Fruit fly (Drosophila melanogaster): ENCODE measurements around the gene Obp22a.
A peak's percentile ranks its signal among the peaks of the same experiment; 100 is the strongest.

Gene Obp22a

dm6 chr2L:2010335-2011061 is 18.5 kb upstream of the Obp22a start (continued):
- TF ChIP-seq cad (GFP tag; optimal IDR thresholded peaks at IDR 0.05) (no peak), lmd (GFP tag; IDR thresholded peaks at IDR 0.05) (no peak), NfI (GFP tag; optimal IDR thresholded peaks at IDR 0.05) (no peak), Kr (GFP tag; optimal IDR thresholded peaks at IDR 0.05) (no peak), usp (GFP tag; optimal IDR thresholded peaks at IDR 0.05) (no peak), CG42726 (GFP tag; IDR thresholded peaks at IDR 0.05; ENCODE audit: partially characterized antibody) (peak; percentile 92), amos (GFP tag; IDR thresholded peaks at IDR 0.05; ENCODE audit: partially characterized antibody) (peak; percentile 85), Bgb (GFP tag; IDR thresholded peaks at IDR 0.05; ENCODE audit: partially characterized antibody) (peak; percentile 73; the same call in 1 of the 2 replicates), ro (GFP tag; IDR thresholded peaks at IDR 0.05) (no peak), vnd (GFP tag; IDR thresholded peaks at IDR 0.05; ENCODE audit: partially characterized antibody) (peak; percentile 60; the same call in 2 of the 3 replicates), slbo (GFP tag; IDR thresholded peaks at IDR 0.05) (no peak), CG15073 (GFP tag; optimal IDR thresholded peaks at IDR 0.05) (no peak), CG8478 (optimal IDR thresholded peaks at IDR 0.05) (no peak), HLH4C (GFP tag; IDR thresholded peaks at IDR 0.05; ENCODE audit: partially characterized antibody) (peak; percentile 76), CG14050 (GFP tag; IDR thresholded peaks at IDR 0.05) (no peak), CG34224 (GFP tag; IDR thresholded peaks at IDR 0.05; ENCODE audit: partially characterized antibody) (peak; percentile 56; the same call in 2 of the 3 replicates), CG14860 (GFP tag; IDR thresholded peaks at IDR 0.05; ENCODE audit: partially characterized antibody) (peak; percentile 81), unc-4 (GFP tag; IDR thresholded peaks at IDR 0.05; ENCODE audit: partially characterized antibody) (peak; percentile 22; the same call in 1 of the 2 replicates), tna (GFP tag; IDR thresholded peaks at IDR 0.05; ENCODE audit: partially characterized antibody) (peak; percentile 71; the same call in 1 of the 2 replicates), CG6175 (GFP tag; IDR thresholded peaks at IDR 0.05) (no peak), vvl (GFP tag; IDR thresholded peaks at IDR 0.05) (0 out of 2 replicates have a peak, but pooled peaks have one; percentile 17), knrl (GFP tag; IDR thresholded peaks at IDR 0.05; ENCODE audit: partially characterized antibody) (peak; percentile 55), Opbp (GFP tag; IDR thresholded peaks at IDR 0.05; ENCODE audit: partially characterized antibody) (peak; percentile 85; the same call in 2 of the 3 replicates), Med (GFP tag) (peak; percentile 7), Doc3 (GFP tag; IDR thresholded peaks at IDR 0.05; ENCODE audit: partially characterized antibody) (0 out of 3 replicates have a peak, but pooled peaks have one; percentile 27), ac (GFP tag; optimal IDR thresholded peaks at IDR 0.05) (no peak), tap (tag; optimal IDR thresholded peaks at IDR 0.05) (peak; percentile 25), CG10462 (GFP tag; optimal IDR thresholded peaks at IDR 0.05) (no peak), seq (GFP tag; IDR thresholded peaks at IDR 0.05) (no peak), CG17802 (tag; optimal IDR thresholded peaks at IDR 0.05) (no peak), hkb (optimal IDR thresholded peaks at IDR 0.05) (no peak), hkb (GFP tag; IDR thresholded peaks at IDR 0.05) (0 out of 2 replicates have a peak, but pooled peaks have one; percentile 12), Xrp1 (GFP tag; IDR thresholded peaks at IDR 0.05) (no peak), CG8281 (tag; optimal IDR thresholded peaks at IDR 0.05) (no peak), hb (GFP tag; IDR thresholded peaks at IDR 0.05; ENCODE audit: partially characterized antibody) (0 out of 3 replicates have a peak, but pooled peaks have one; percentile 50), Dip2 (GFP tag; IDR thresholded peaks at IDR 0.05) (no peak), CG13287 (GFP tag; IDR thresholded peaks at IDR 0.05; ENCODE audit: partially characterized antibody) (peak; percentile 9; the same call in 1 of the 2 replicates), inv (GFP tag; IDR thresholded peaks at IDR 0.05; ENCODE audit: partially characterized antibody) (peak; percentile 38; the same call in 1 of the 2 replicates), E2f2 (GFP tag; IDR thresholded peaks at IDR 0.05) (no peak), CG10267 (tag; optimal IDR thresholded peaks at IDR 0.05) (peak; percentile 2), H2.0 (GFP tag; IDR thresholded peaks at IDR 0.05) (no peak), CG2678 (tag; optimal IDR thresholded peaks at IDR 0.05) (peak; percentile 16), CG11695 (GFP tag; IDR thresholded peaks at IDR 0.05) (no peak), CG13775 (GFP tag; optimal IDR thresholded peaks at IDR 0.05) (no peak), CG34422 (GFP tag; IDR thresholded peaks at IDR 0.05) (no peak), Hmx (GFP tag; optimal IDR thresholded peaks at IDR 0.05) (no peak), HmgZ (tag; optimal IDR thresholded peaks at IDR 0.05) (no peak), nerfin-2 (GFP tag; IDR thresholded peaks at IDR 0.05; ENCODE audit: partially characterized antibody) (peak; percentile 73)

All from whole organism, embryonic.